Worm (Caenorhabditis elegans): ENCODE measurements around the gene Y39A1A.16.

Y39A1A.16 gene

DNA sequence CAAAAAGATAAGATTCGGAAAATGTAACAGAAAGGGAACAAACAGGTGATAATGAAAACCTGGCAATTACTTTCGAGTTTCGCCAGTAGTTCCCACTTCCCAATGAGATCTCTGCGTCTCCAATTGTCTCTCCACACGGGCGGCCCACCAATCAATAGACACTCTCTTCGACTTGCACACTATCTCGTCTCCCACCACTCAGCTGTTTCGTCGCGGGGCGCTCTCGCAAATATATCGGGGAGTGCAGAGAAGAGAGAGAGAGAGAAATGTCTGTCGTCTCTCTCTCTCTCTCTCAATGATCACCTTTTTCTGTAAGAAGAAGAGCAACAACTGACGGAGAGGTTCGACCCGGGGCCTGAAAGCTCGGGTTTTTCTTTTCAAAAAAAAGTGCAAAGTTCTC, 41.1 kb downstream of the Y39A1A.16 start (continued):
- TF ChIP-seq hlh-6 (tag; optimal IDR thresholded peaks at IDR 0.05) (no peak), ahr-1 (tag; optimal IDR thresholded peaks at IDR 0.05) (no peak), ceh-14 (tag; optimal IDR thresholded peaks at IDR 0.05) (peak; percentile 49), mec-3 (tag; optimal IDR thresholded peaks at IDR 0.05; ENCODE audit: borderline replicate concordance) (no peak), pha-2 (tag; optimal IDR thresholded peaks at IDR 0.05) (no peak), pag-3 (tag; optimal IDR thresholded peaks at IDR 0.05; ENCODE audit: borderline replicate concordance) (no peak), sox-2 (GFP tag; IDR thresholded peaks at IDR 0.05) (peak; percentile 17; the same call in 1 of the 2 replicates), K09A11.1 (tag; optimal IDR thresholded peaks at IDR 0.05; ENCODE audit: insufficient read depth) (peak; percentile 29), fax-1 (tag; optimal IDR thresholded peaks at IDR 0.05) (no peak), pqm-1 (tag; optimal IDR thresholded peaks at IDR 0.05) (no peak), pax-1 (tag; optimal IDR thresholded peaks at IDR 0.05) (no peak), syd-9 (tag; optimal IDR thresholded peaks at IDR 0.05) (no peak), tbx-2 (tag; optimal IDR thresholded peaks at IDR 0.05) (peak; percentile 67), ama-1 (optimal IDR thresholded peaks at IDR 0.05) (no peak), nhr-11 (tag; optimal IDR thresholded peaks at IDR 0.05) (no peak), eyg-1 (tag; optimal IDR thresholded peaks at IDR 0.05) (no peak), ceh-48 (tag; optimal IDR thresholded peaks at IDR 0.05) (peak; percentile 87), ceh-24 (tag; optimal IDR thresholded peaks at IDR 0.05) (no peak), ceh-22 (tag; optimal IDR thresholded peaks at IDR 0.05) (no peak), gmeb-2 (tag; optimal IDR thresholded peaks at IDR 0.05) (no peak), pat-9 (tag; optimal IDR thresholded peaks at IDR 0.05) (no peak), ceh-45 (GFP tag; IDR thresholded peaks at IDR 0.05) (no peak), ceh-30 (tag; optimal IDR thresholded peaks at IDR 0.05) (no peak), rnt-1 (tag; optimal IDR thresholded peaks at IDR 0.05) (peak; percentile 70), F13H6.1 (tag; optimal IDR thresholded peaks at IDR 0.05) (peak; percentile 32), unc-42 (tag; optimal IDR thresholded peaks at IDR 0.05) (peak; percentile 50), ceh-19 (GFP tag; optimal IDR thresholded peaks at IDR 0.05) (peak; percentile 24), C08G9.2 (tag; optimal IDR thresholded peaks at IDR 0.05) (no peak), sox-4 (tag; optimal IDR thresholded peaks at IDR 0.05) (no peak), Y22D7AL.16 (tag; optimal IDR thresholded peaks at IDR 0.05) (no peak), zip-5 (tag; optimal IDR thresholded peaks at IDR 0.05) (no peak), tbx-7 (tag; optimal IDR thresholded peaks at IDR 0.05) (no peak), ceh-9 (tag; optimal IDR thresholded peaks at IDR 0.05) (no peak), lin-11 (tag; optimal IDR thresholded peaks at IDR 0.05) (no peak), ceh-18 (tag; optimal IDR thresholded peaks at IDR 0.05) (peak; percentile 68), pros-1 (tag; optimal IDR thresholded peaks at IDR 0.05) (peak; percentile 20), lim-6 (tag; optimal IDR thresholded peaks at IDR 0.05) (no peak), odd-2 (tag; optimal IDR thresholded peaks at IDR 0.05) (no peak), elt-2 (tag; optimal IDR thresholded peaks at IDR 0.05) (peak; percentile 41), nfya-1 (tag; optimal IDR thresholded peaks at IDR 0.05) (peak; percentile 99), dve-1 (tag; optimal IDR thresholded peaks at IDR 0.05) (no peak), K02D7.2 (tag; optimal IDR thresholded peaks at IDR 0.05) (no peak), C38D4.7 (GFP tag; optimal IDR thresholded peaks at IDR 0.05) (no peak), unc-86 (tag; optimal IDR thresholded peaks at IDR 0.05) (no peak), pha-4 (tag; optimal IDR thresholded peaks at IDR 0.05) (no peak), npax-4 (tag; optimal IDR thresholded peaks at IDR 0.05) (no peak), hlh-8 (tag; optimal IDR thresholded peaks at IDR 0.05) (no peak), nhr-232 (tag; optimal IDR thresholded peaks at IDR 0.05) (no peak), unc-55 (GFP tag; optimal IDR thresholded peaks at IDR 0.05) (peak; percentile 90), ttx-3 (tag; optimal IDR thresholded peaks at IDR 0.05) (no peak)
